Fruit fly (Drosophila melanogaster) whole organism, embryonic: ENCODE data around the gene Rpt5.

ENCODE experiments used
- Atf-2 ChIP-seq: fragments of 200-800 bp; sonication (Bioruptor generic); optimal IDR thresholded peaks from 2 replicates; lab custom pipeline; 2016; ENCODE audit warnings: missing biosample characterization, missing genetic modification characterization
- Atf6 ChIP-seq: fragments of 200-800 bp; sonication (Bioruptor generic); IDR thresholded peaks from 2 replicates; pipeline ENCODE4 v1.3.6; 2022; ENCODE audit warnings: missing biosample characterization, missing genetic modification characterization
- CG10543 ChIP-seq: fragments of 200-800 bp; sonication (Bioruptor generic); optimal IDR thresholded peaks from 3 replicates; lab custom pipeline; 2017; ENCODE audit warnings: missing biosample characterization, mild to moderate bottlenecking, missing genetic modification characterization, moderate library complexity
- CG12236 ChIP-seq: fragments of 200-800 bp; sonication (Bioruptor generic); optimal IDR thresholded peaks from 2 replicates; lab custom pipeline; 2016; ENCODE audit warnings: missing biosample characterization, missing genetic modification characterization
- CG13287 ChIP-seq: fragments of 200-800 bp; sonication (Bioruptor generic); IDR thresholded peaks from 2 replicates; pipeline ENCODE4 v1.3.6; 2022; ENCODE audit warnings: missing biosample characterization, missing genetic modification characterization; ENCODE audit not compliant: partially characterized antibody
- CG13775 ChIP-seq: fragments of 200-800 bp; sonication (Bioruptor generic); optimal IDR thresholded peaks from 3 replicates; lab custom pipeline; 2017; ENCODE audit warnings: missing biosample characterization, mild to moderate bottlenecking, missing genetic modification characterization
- CG13894 ChIP-seq: fragments of 200-800 bp; sonication (Bioruptor generic); optimal IDR thresholded peaks from 3 replicates; lab custom pipeline; 2018; ENCODE audit warnings: missing biosample characterization, mild to moderate bottlenecking, missing genetic modification characterization, moderate library complexity
- CG16863 ChIP-seq: fragments of 200-800 bp; sonication (Bioruptor generic); optimal IDR thresholded peaks from 3 replicates; lab custom pipeline; 2016; ENCODE audit warnings: missing biosample characterization, missing genetic modification characterization
- CG3838 ChIP-seq: fragments of 200-800 bp; sonication (Bioruptor generic); optimal IDR thresholded peaks from 3 replicates; lab custom pipeline; 2016; ENCODE audit warnings: missing biosample characterization, missing genetic modification characterization
- CG7928 ChIP-seq: fragments of 200-800 bp; sonication (Bioruptor generic); optimal IDR thresholded peaks from 2 replicates; lab custom pipeline; 2017; ENCODE audit warnings: missing biosample characterization, mild to moderate bottlenecking, missing genetic modification characterization
- CG7963 ChIP-seq: fragments of 200-800 bp; sonication (Bioruptor generic); IDR thresholded peaks from 3 replicates; pipeline ENCODE4 v1.3.6; 2022; ENCODE audit warnings: missing biosample characterization, missing genetic modification characterization; ENCODE audit not compliant: partially characterized antibody
- CG8359 ChIP-seq: fragments of 200-800 bp; sonication (Bioruptor generic); optimal IDR thresholded peaks from 2 replicates; lab custom pipeline; 2017; ENCODE audit warnings: missing biosample characterization, mild to moderate bottlenecking, missing genetic modification characterization, borderline replicate concordance
- CG8478 ChIP-seq: fragments of >200 bp; optimal IDR thresholded peaks from 2 replicates; lab custom pipeline; 2018
- CrebB ChIP-seq: fragments of 200-800 bp; sonication (Bioruptor generic); optimal IDR thresholded peaks from 3 replicates; lab custom pipeline; 2018; ENCODE audit warnings: missing biosample characterization, mild to moderate bottlenecking, missing genetic modification characterization
- Dbx ChIP-seq: fragments of 200-800 bp; sonication (Bioruptor generic); IDR thresholded peaks from 3 replicates; pipeline ENCODE4 v1.3.6; 2022; ENCODE audit warnings: missing biosample characterization, missing genetic modification characterization
- Dp ChIP-seq: fragments of 200-800 bp; sonication (Bioruptor generic); optimal IDR thresholded peaks from 2 replicates; lab custom pipeline; 2018; ENCODE audit warnings: missing biosample characterization, mild to moderate bottlenecking, missing genetic modification characterization, moderate library complexity
- Eip74EF ChIP-seq, 2 experiments: fragments of 200-800 bp in 1 of 2; fragments of >200 bp in 1 of 2; sonication (Bioruptor generic) in 1 of 2; optimal IDR thresholded peaks; 2 replicates each; lab custom pipeline; 2017 to 2019; ENCODE audit warnings: missing biosample characterization in 2 of 2, missing genetic modification characterization in 2 of 2, mild to moderate bottlenecking in 1 of 2, moderate library complexity in 1 of 2
- Fer2 ChIP-seq: fragments of 200-800 bp; sonication (Bioruptor generic); optimal IDR thresholded peaks from 2 replicates; lab custom pipeline; 2018; ENCODE audit warnings: missing biosample characterization, mild to moderate bottlenecking, missing genetic modification characterization, moderate library complexity
- Gsc ChIP-seq: fragments of 200-800 bp; sonication (Bioruptor generic); IDR thresholded peaks from 2 replicates; pipeline ENCODE4 v1.3.6; 2022; ENCODE audit warnings: missing biosample characterization, missing genetic modification characterization
- HHEX ChIP-seq: fragments of 200-800 bp; sonication (Bioruptor generic); optimal IDR thresholded peaks from 3 replicates; lab custom pipeline; 2017; ENCODE audit warnings: missing biosample characterization, mild to moderate bottlenecking, missing genetic modification characterization, missing genetic modification reagents
- Hand ChIP-seq: fragments of 200-800 bp; sonication (Bioruptor generic); optimal IDR thresholded peaks from 2 replicates; lab custom pipeline; 2017; ENCODE audit warnings: mild to moderate bottlenecking, missing biosample characterization, missing genetic modification reagents, missing genetic modification characterization
- Lim3 ChIP-seq: fragments of 200-800 bp; sonication (Bioruptor generic); IDR thresholded peaks from 2 replicates; pipeline ENCODE4 v1.3.6; 2022; ENCODE audit warnings: missing biosample characterization, missing genetic modification characterization
- NC2α ChIP-seq: fragments of 200-800 bp; sonication (Bioruptor generic); optimal IDR thresholded peaks from 2 replicates; lab custom pipeline; 2016; ENCODE audit warnings: missing biosample characterization, missing genetic modification characterization
- Oaz ChIP-seq: fragments of 200-800 bp; sonication (Bioruptor generic); IDR thresholded peaks from 2 replicates; pipeline ENCODE4 v1.3.6; 2022; ENCODE audit warnings: missing biosample characterization, missing genetic modification characterization
- bbx ChIP-seq: fragments of 200-800 bp; sonication (Bioruptor generic); IDR thresholded peaks from 2 replicates; pipeline ENCODE4 v1.3.6; 2022; ENCODE audit warnings: missing biosample characterization, missing genetic modification characterization; ENCODE audit not compliant: partially characterized antibody
- caup ChIP-seq: fragments of 200-800 bp; sonication (Bioruptor generic); optimal IDR thresholded peaks from 3 replicates; lab custom pipeline; 2017; ENCODE audit warnings: missing biosample characterization, mild to moderate bottlenecking, missing genetic modification characterization, moderate library complexity; ENCODE audit not compliant: severe bottlenecking
- dan ChIP-seq: fragments of 200-800 bp; sonication (Bioruptor generic); IDR thresholded peaks from 2 replicates; pipeline ENCODE4 v1.3.6; 2022; ENCODE audit warnings: missing biosample characterization, missing genetic modification characterization
- dati ChIP-seq: fragments of 200-800 bp; sonication (Bioruptor generic); IDR thresholded peaks from 2 replicates; pipeline ENCODE4 v1.3.6; 2022; ENCODE audit warnings: missing biosample characterization, missing genetic modification characterization
- eyg ChIP-seq: fragments of 200-800 bp; sonication (Bioruptor generic); optimal IDR thresholded peaks from 3 replicates; lab custom pipeline; 2016; ENCODE audit warnings: missing biosample characterization, missing genetic modification characterization
- fu2 ChIP-seq: fragments of 200-800 bp; sonication (Bioruptor generic); optimal IDR thresholded peaks from 2 replicates; lab custom pipeline; 2016; ENCODE audit warnings: missing biosample characterization, missing genetic modification characterization
- grau ChIP-seq: fragments of 200-800 bp; optimal IDR thresholded peaks from 3 replicates; lab custom pipeline; 2019; ENCODE audit warnings: missing biosample characterization, mild to moderate bottlenecking, missing genetic modification characterization, moderate library complexity
- gsb-n ChIP-seq: fragments of 200-800 bp; sonication (Bioruptor generic); optimal IDR thresholded peaks from 3 replicates; lab custom pipeline; 2018; ENCODE audit warnings: missing biosample characterization, mild to moderate bottlenecking, missing genetic modification characterization
- lmd ChIP-seq: fragments of 200-800 bp; sonication (Bioruptor generic); IDR thresholded peaks from 2 replicates; pipeline ENCODE4 v1.3.6; 2022; ENCODE audit warnings: missing biosample characterization, missing genetic modification characterization
- mirr ChIP-seq: fragments of 200-800 bp; sonication (Bioruptor generic); optimal IDR thresholded peaks from 3 replicates; lab custom pipeline; 2018; ENCODE audit warnings: missing biosample characterization, mild to moderate bottlenecking, missing genetic modification characterization
- nom ChIP-seq: fragments of 200-800 bp; sonication (Bioruptor generic); optimal IDR thresholded peaks from 2 replicates; lab custom pipeline; 2017; ENCODE audit warnings: missing biosample characterization, missing genetic modification characterization, mild to moderate bottlenecking, moderate library complexity, missing genetic modification reagents
- oc ChIP-seq: fragments of 200-800 bp; sonication (Bioruptor generic); optimal IDR thresholded peaks from 2 replicates; lab custom pipeline; 2018; ENCODE audit warnings: missing biosample characterization, mild to moderate bottlenecking, missing genetic modification characterization, moderate library complexity
- pfk ChIP-seq: fragments of 200-800 bp; sonication (Bioruptor generic); optimal IDR thresholded peaks from 2 replicates; lab custom pipeline; 2018; ENCODE audit warnings: missing biosample characterization, mild to moderate bottlenecking, missing genetic modification characterization, moderate library complexity
- psq ChIP-seq: fragments of 200-800 bp; sonication (Bioruptor generic); optimal IDR thresholded peaks from 2 replicates; lab custom pipeline; 2017; ENCODE audit warnings: missing biosample characterization, missing genetic modification characterization
- rib ChIP-seq: fragments of 200-800 bp; sonication (Bioruptor generic); IDR thresholded peaks from 2 replicates; pipeline ENCODE4 v1.3.6; 2022; ENCODE audit warnings: missing biosample characterization, missing genetic modification characterization
- salm ChIP-seq: fragments of 200-800 bp; sonication (Bioruptor generic); optimal IDR thresholded peaks from 2 replicates; lab custom pipeline; 2018; ENCODE audit warnings: missing biosample characterization, mild to moderate bottlenecking, missing genetic modification characterization
- scrt ChIP-seq: fragments of 200-800 bp; sonication (Bioruptor generic); optimal IDR thresholded peaks from 2 replicates; lab custom pipeline; 2018; ENCODE audit warnings: missing biosample characterization, mild to moderate bottlenecking, missing genetic modification characterization, moderate library complexity
- slou ChIP-seq: fragments of 200-800 bp; sonication (Bioruptor generic); optimal IDR thresholded peaks from 3 replicates; lab custom pipeline; 2016; ENCODE audit warnings: missing biosample characterization, missing genetic modification characterization
- slp2 ChIP-seq: fragments of 200-800 bp; sonication (Bioruptor generic); optimal IDR thresholded peaks from 2 replicates; lab custom pipeline; 2016; ENCODE audit warnings: missing biosample characterization, missing genetic modification characterization
- tap ChIP-seq: fragments of 200-800 bp; optimal IDR thresholded peaks from 3 replicates; lab custom pipeline; 2019; ENCODE audit warnings: missing biosample characterization, mild to moderate bottlenecking, missing genetic modification characterization, moderate library complexity
- tio ChIP-seq: fragments of 200-800 bp; sonication (Bioruptor generic); optimal IDR thresholded peaks from 2 replicates; lab custom pipeline; 2017; ENCODE audit warnings: missing biosample characterization, missing genetic modification characterization, inconsistent platforms
- tup ChIP-seq: fragments of 200-800 bp; sonication (Bioruptor generic); optimal IDR thresholded peaks from 2 replicates; lab custom pipeline; 2016; ENCODE audit warnings: missing biosample characterization, mild to moderate bottlenecking, missing genetic modification characterization, moderate library complexity
- unc-4 ChIP-seq: fragments of 200-800 bp; sonication (Bioruptor generic); IDR thresholded peaks from 2 replicates; pipeline ENCODE4 v1.3.6; 2022; ENCODE audit warnings: missing biosample characterization, missing genetic modification characterization; ENCODE audit not compliant: partially characterized antibody
- zfh1 ChIP-seq: fragments of 200-800 bp; sonication (Bioruptor generic); IDR thresholded peaks from 3 replicates; pipeline ENCODE4 v1.3.6; 2022; ENCODE audit warnings: missing biosample characterization, missing genetic modification characterization

The Rpt5 gene

DNA sequence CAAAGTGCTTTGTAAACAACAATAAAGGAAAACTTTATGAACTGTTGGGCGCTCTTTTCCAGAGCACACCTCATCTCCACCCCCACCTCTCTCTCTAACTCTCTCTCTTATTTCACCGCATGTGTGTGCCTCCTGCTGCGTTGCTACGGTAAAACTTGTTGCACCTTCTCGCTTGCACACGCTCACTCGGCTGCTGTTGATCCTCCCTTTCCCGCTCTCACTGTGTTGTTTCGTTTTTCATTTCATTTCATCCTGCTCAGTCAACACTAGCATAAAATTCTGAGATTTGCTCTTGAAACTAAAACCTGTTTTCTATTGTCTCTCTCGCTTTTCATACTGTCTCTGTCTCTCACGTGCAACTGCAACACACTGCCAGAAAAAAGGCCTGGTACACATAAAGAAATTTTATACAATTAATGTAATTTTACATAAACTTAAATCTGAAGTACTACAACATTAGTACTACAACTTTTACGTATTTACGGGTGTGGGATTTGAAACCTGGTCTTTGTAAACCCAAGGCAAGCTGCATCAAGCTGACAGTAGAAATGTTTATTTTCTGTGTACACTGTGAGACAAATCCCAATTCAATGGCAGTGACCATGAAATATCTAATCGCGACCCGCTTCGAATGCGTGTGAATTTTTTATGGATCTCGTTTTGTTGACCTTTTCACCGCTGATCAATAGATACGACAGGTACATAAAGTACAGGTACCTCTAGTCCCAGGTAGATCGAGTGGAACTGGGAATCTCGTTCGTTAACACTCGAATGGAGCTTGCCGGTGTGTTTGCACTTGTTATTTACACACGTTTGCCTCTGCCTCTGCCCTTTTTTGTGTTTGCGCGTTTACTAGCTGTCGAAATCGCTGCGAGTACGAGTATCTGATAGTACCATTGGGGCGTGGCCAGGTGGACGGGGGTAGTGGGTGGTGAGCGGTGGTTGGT, 30.1 kb downstream of the Rpt5 start (continued):
- peak; percentile 71 for TF ChIP-seq Atf6 (GFP tag; lab: Robert Waterston, UW)
- TF ChIP-seq tap, result peak; percentile 77
- peak; percentile 46 for TF ChIP-seq nom (GFP tag; lab: Kevin White, UChicago)
- peak; percentile 55 for TF ChIP-seq eyg (GFP tag; lab: Kevin White, UChicago)
- TF ChIP-seq Eip74EF (GFP tag; optimal IDR thresholded peaks at IDR 0.05; lab: Kevin White, UChicago), result peak in 1 of 2 experiments; percentile 80
- TF ChIP-seq slp2 (GFP tag; lab: Kevin White, UChicago), result peak; percentile 85
- TF ChIP-seq rib (GFP tag; lab: Robert Waterston, UW), result peak; percentile 83
- no peak for TF ChIP-seq Dp (GFP tag; lab: Kevin White, UChicago)
- peak; percentile 30 for TF ChIP-seq tup (GFP tag; lab: Kevin White, UChicago)
- TF ChIP-seq CrebB (tag; lab: Kevin White, UChicago), result peak; percentile 85
- peak; percentile 58 for TF ChIP-seq salm (tag; lab: Kevin White, UChicago)
- peak; percentile 97 for TF ChIP-seq oc (tag; lab: Kevin White, UChicago)
- TF ChIP-seq Oaz (GFP tag; lab: Robert Waterston, UW), result no peak
- peak; percentile 91 for TF ChIP-seq pfk (GFP tag; lab: Kevin White, UChicago)
- peak; percentile 26 for TF ChIP-seq fu2 (GFP tag; lab: Kevin White, UChicago)
- TF ChIP-seq CG13287 (GFP tag; lab: Robert Waterston, UW), result no peak
- peak; percentile 80 for TF ChIP-seq lmd (GFP tag; lab: Robert Waterston, UW)
- peak; percentile 88 for TF ChIP-seq CG13775
- TF ChIP-seq Gsc, result peak; percentile 81
- TF ChIP-seq NC2α, result peak; percentile 56
- TF ChIP-seq CG12236 (GFP tag; lab: Kevin White, UChicago), result peak; percentile 77
- peak; percentile 95 for TF ChIP-seq zfh1 (GFP tag; lab: Robert Waterston, UW)
- TF ChIP-seq tio, result peak; percentile 85
- TF ChIP-seq CG8359 (GFP tag; lab: Kevin White, UChicago), result peak; percentile 81
- peak; percentile 95 for TF ChIP-seq gsb-n
- TF ChIP-seq grau (tag; lab: Kevin White, UChicago), result peak; percentile 86
- peak; percentile 88 for TF ChIP-seq CG16863
- peak; percentile 66; the same call in 1 of the 3 replicates for TF ChIP-seq Dbx (GFP tag; lab: Robert Waterston, UW)
- TF ChIP-seq dan (GFP tag; lab: Robert Waterston, UW), result peak; percentile 77; the same call in 1 of the 2 replicates
- TF ChIP-seq psq (GFP tag; lab: Kevin White, UChicago), result peak; percentile 52
- TF ChIP-seq HHEX (GFP tag; lab: Kevin White, UChicago), result peak; percentile 77
- TF ChIP-seq Lim3 (GFP tag; lab: Robert Waterston, UW), result no peak
- no peak for TF ChIP-seq CG8478
- TF ChIP-seq Hand (GFP tag; lab: Kevin White, UChicago), result no peak
- peak; percentile 18 for TF ChIP-seq slou (GFP tag; lab: Kevin White, UChicago)
- TF ChIP-seq unc-4 (GFP tag; lab: Robert Waterston, UW), result no peak
- peak; percentile 12 for TF ChIP-seq CG7928
- peak; percentile 66 for TF ChIP-seq dati
- TF ChIP-seq scrt (GFP tag; lab: Kevin White, UChicago), result peak; percentile 63
- peak; percentile 91 for TF ChIP-seq CG10543
- TF ChIP-seq Atf-2 (GFP tag; lab: Kevin White, UChicago), result peak; percentile 82
- no peak for TF ChIP-seq CG7963 (GFP tag; lab: Robert Waterston, UW)
- TF ChIP-seq CG13894, result peak; percentile 9
- TF ChIP-seq Fer2 (tag; lab: Kevin White, UChicago), result no peak
- no peak for TF ChIP-seq bbx (GFP tag; lab: Robert Waterston, UW)
- TF ChIP-seq CG3838 (GFP tag; lab: Kevin White, UChicago), result peak; percentile 79
- TF ChIP-seq caup, result peak; percentile 81
- TF ChIP-seq mirr (GFP tag; lab: Kevin White, UChicago), result peak; percentile 98
